Worm (Caenorhabditis elegans) whole organism, L2 larva: ENCODE measurements around the gene mdt-21.

ENCODE experiments used
- blmp-1 ChIP-seq: sonication (generic microtip); optimal IDR thresholded peaks from 2 replicates; lab custom pipeline; 2017; ENCODE audit warnings: missing genetic modification characterization, mild to moderate bottlenecking, missing compliant biosample characterization, antibody characterized with exemption, moderate library complexity; ENCODE audit not compliant: insufficient read depth
- fos-1 ChIP-seq: fragments of 150-350 bp; optimal IDR thresholded peaks from 2 replicates; lab custom pipeline; 2014; ENCODE audit warnings: missing biosample characterization, missing genetic modification characterization
- lin-11 ChIP-seq: fragments of 150-350 bp; sonication (generic microtip); optimal IDR thresholded peaks from 2 replicates; lab custom pipeline; 2014; ENCODE audit warnings: missing biosample characterization, missing genetic modification characterization, inconsistent platforms, mixed read lengths
- lin-39 ChIP-seq: fragments of 150-350 bp; optimal IDR thresholded peaks from 2 replicates; lab custom pipeline; 2014; ENCODE audit warnings: missing biosample characterization, missing genetic modification reagents, missing genetic modification characterization
- mab-5 ChIP-seq: fragments of 150-350 bp; optimal IDR thresholded peaks from 2 replicates; lab custom pipeline; 2014; ENCODE audit warnings: missing biosample characterization, missing genetic modification characterization
- nhr-12 ChIP-seq: fragments of 150-350 bp; optimal IDR thresholded peaks from 2 replicates; lab custom pipeline; 2014; ENCODE audit warnings: missing biosample characterization, missing genetic modification characterization
- nhr-77 ChIP-seq: fragments of 150-350 bp; optimal IDR thresholded peaks from 2 replicates; lab custom pipeline; 2014; ENCODE audit warnings: missing biosample characterization, missing genetic modification characterization
- snpc-4 ChIP-seq: fragments of 150-350 bp; optimal IDR thresholded peaks from 2 replicates; lab custom pipeline; 2014; ENCODE audit warnings: missing biosample characterization, missing genetic modification characterization

DNA sequence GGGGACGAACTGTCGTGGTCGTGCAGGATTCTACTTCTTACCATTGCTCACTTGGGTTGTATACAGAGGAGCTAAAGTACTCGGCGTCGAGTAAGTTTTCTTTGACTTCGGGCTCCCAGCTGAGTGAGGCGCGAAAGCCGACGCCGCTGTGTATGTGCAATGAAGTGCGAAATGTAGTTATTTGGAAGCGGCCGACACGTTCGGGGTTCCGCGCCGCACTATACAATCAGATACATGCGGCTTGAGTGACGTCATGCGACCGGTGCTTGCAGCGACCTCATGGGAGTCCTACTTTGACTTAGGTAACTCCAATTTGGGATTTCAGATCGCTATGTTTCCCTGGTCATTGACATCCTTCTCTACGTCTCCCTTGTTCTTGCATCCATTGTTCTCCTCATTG is 40.4 kb downstream of the mdt-21 start:
- TF ChIP-seq snpc-4 (tag; lab: Kevin White, UChicago) = peak; percentile 81
- no peak for TF ChIP-seq lin-11 (tag; lab: Kevin White, UChicago)
- no peak for TF ChIP-seq mab-5 (tag; lab: Kevin White, UChicago)
- TF ChIP-seq nhr-77 (tag; lab: Kevin White, UChicago) = no peak
- TF ChIP-seq fos-1 = no peak
- TF ChIP-seq nhr-12 (tag; lab: Kevin White, UChicago) = no peak
- no peak for TF ChIP-seq blmp-1
- TF ChIP-seq lin-39 (tag; lab: Kevin White, UChicago) = no peak
